Fruit fly (Drosophila melanogaster): ENCODE measurements around the gene CG31274.

CG31274 gene

dm6 chr3R:16969361-16970355 is 23.2 kb upstream of the CG31274 start (continued):
- TF ChIP-seq prd (optimal IDR thresholded peaks at IDR 0.05) (no peak), prd (GFP tag; IDR thresholded peaks at IDR 0.05) (peak; percentile 61), CG2875 (GFP tag; optimal IDR thresholded peaks at IDR 0.05) (no peak), CG16815 (GFP tag; optimal IDR thresholded peaks at IDR 0.05) (peak; percentile 2), CG11695 (GFP tag; IDR thresholded peaks at IDR 0.05) (peak; percentile 54; the same call in 1 of the 3 replicates), Gsc (GFP tag; IDR thresholded peaks at IDR 0.05) (no peak), CG9437 (GFP tag; optimal IDR thresholded peaks at IDR 0.05) (peak; percentile 8), fu2 (GFP tag; optimal IDR thresholded peaks at IDR 0.05) (no peak), CG7963 (GFP tag; IDR thresholded peaks at IDR 0.05; ENCODE audit: partially characterized antibody) (no peak), fd64A (GFP tag; optimal IDR thresholded peaks at IDR 0.05) (no peak), CG3847 (GFP tag; IDR thresholded peaks at IDR 0.05) (peak; percentile 56; the same call in 1 of the 2 replicates), dimm (GFP tag; IDR thresholded peaks at IDR 0.05) (no peak), CG15514 (GFP tag; optimal IDR thresholded peaks at IDR 0.05) (peak; percentile 45), CG4617 (GFP tag; optimal IDR thresholded peaks at IDR 0.05; ENCODE audit: borderline replicate concordance) (peak; percentile 10), lbe (GFP tag; optimal IDR thresholded peaks at IDR 0.05) (no peak), CG8478 (optimal IDR thresholded peaks at IDR 0.05) (no peak), CG33557 (GFP tag; optimal IDR thresholded peaks at IDR 0.05) (peak; percentile 43), Awh (GFP tag; IDR thresholded peaks at IDR 0.05) (no peak), ham (GFP tag; IDR thresholded peaks at IDR 0.05) (no peak), chn (GFP tag; optimal IDR thresholded peaks at IDR 0.05) (peak; percentile 45), bbx (GFP tag; IDR thresholded peaks at IDR 0.05; ENCODE audit: partially characterized antibody) (no peak), run (tag; optimal IDR thresholded peaks at IDR 0.05) (peak; percentile 13), oc (tag; optimal IDR thresholded peaks at IDR 0.05) (peak; percentile 68), CG8290 (GFP tag; optimal IDR thresholded peaks at IDR 0.05) (peak; percentile 23), CG8290 (tag; optimal IDR thresholded peaks at IDR 0.05) (no peak), Tbp (GFP tag; optimal IDR thresholded peaks at IDR 0.05) (no peak), CG7786 (GFP tag; optimal IDR thresholded peaks at IDR 0.05) (no peak), CG14965 (GFP tag; optimal IDR thresholded peaks at IDR 0.05; ENCODE audit: borderline replicate concordance) (no peak), dan (GFP tag; IDR thresholded peaks at IDR 0.05) (no peak), CG11456 (GFP tag; IDR thresholded peaks at IDR 0.05) (peak; percentile 73), Pdp1 (GFP tag; optimal IDR thresholded peaks at IDR 0.05) (peak in 1 of 2 experiments; percentile 25), Chrac-16 (GFP tag; optimal IDR thresholded peaks at IDR 0.05) (peak; percentile 42), p53 (GFP tag; optimal IDR thresholded peaks at IDR 0.05) (no peak), Blimp-1 (GFP tag; optimal IDR thresholded peaks at IDR 0.05) (no peak), Mrtf (GFP tag; IDR thresholded peaks at IDR 0.05) (peak; percentile 38; the same call in 1 of the 3 replicates), so (GFP tag; IDR thresholded peaks at IDR 0.05) (peak; percentile 64; the same call in 2 of the 3 replicates), Scr (GFP tag; IDR thresholded peaks at IDR 0.05; ENCODE audit: partially characterized antibody) (no peak), h (optimal IDR thresholded peaks at IDR 0.05) (no peak), chif (GFP tag; optimal IDR thresholded peaks at IDR 0.05) (peak; percentile 21 to 38), ind (GFP tag; optimal IDR thresholded peaks at IDR 0.05) (peak; percentile 54), gsb (GFP tag; IDR thresholded peaks at IDR 0.05) (peak; percentile 44; the same call in 1 of the 2 replicates), CG7372 (GFP tag; IDR thresholded peaks at IDR 0.05) (peak; percentile 50; the same call in 1 of the 2 replicates), E2f1 (GFP tag; IDR thresholded peaks at IDR 0.05) (peak; percentile 90), eve (GFP tag; optimal IDR thresholded peaks at IDR 0.05) (peak in 1 of 2 experiments; percentile 32), NC2β (GFP tag; optimal IDR thresholded peaks at IDR 0.05) (no peak), Dll (GFP tag; IDR thresholded peaks at IDR 0.05; ENCODE audit: partially characterized antibody) (no peak), CG10959 (GFP tag; IDR thresholded peaks at IDR 0.05) (no peak), CrebB (tag; optimal IDR thresholded peaks at IDR 0.05) (peak; percentile 1), Neu2 (GFP tag; optimal IDR thresholded peaks at IDR 0.05; ENCODE audit: borderline replicate concordance) (no peak)
